Fruit fly (Drosophila melanogaster): Measurements from ENCODE around the gene CG10602.

DNA sequence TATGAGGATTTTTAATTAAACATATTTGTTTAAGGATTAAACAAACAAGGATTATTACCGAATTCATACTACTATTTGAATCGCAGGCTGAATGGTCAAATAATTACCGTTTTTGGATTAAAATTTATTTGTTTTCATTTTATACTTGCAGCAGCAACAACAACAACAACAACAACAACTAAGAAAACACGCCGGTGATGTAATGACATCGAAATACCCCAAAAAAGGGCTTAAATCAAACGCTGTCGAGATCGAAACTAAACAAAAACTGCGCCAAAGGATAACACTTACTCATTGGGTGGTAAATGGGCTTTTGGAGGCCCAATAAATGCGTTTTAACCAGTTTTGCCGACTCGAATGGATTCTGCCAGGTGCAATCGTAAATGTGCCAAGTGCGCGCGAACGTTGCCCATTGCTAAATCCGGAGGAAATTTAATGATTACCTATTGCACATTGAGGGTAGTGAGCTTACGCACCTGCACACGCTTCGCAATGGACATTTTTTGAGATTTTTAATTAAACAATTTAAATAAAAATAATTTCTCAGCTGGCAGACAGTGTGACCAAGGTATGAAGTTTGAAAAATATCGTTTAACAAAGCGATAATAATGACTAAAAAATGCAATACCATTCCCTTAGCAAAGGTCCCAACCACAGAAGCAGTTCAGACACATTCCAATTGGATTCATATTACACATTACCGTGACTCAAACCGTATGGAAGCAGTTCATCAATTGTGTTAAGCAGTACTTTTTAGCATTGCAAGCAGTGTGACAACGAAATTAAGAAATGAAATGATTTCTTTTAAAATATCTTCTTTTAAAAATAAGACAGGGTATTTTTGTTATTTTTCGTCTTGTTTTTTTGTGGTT is at the start of gene CG10602, which contains the start of gene mRpL13:
- no peak for TF ChIP-seq Dll (optimal IDR thresholded peaks at IDR 0.05)
- TF ChIP-seq usp (GFP tag; optimal IDR thresholded peaks at IDR 0.05): no peak
- TF ChIP-seq pan (optimal IDR thresholded peaks at IDR 0.05): no peak

All from whole organism.